Fruit fly (Drosophila melanogaster) whole organism, embryonic: Measurements from ENCODE around the gene CG4733.

Experiments used
- CG10209 ChIP-seq: fragments of 200-800 bp; sonication (Bioruptor generic); optimal IDR thresholded peaks from 3 replicates; lab custom pipeline; 2017; ENCODE audit warnings: missing biosample characterization, mild to moderate bottlenecking, missing genetic modification characterization, missing genetic modification reagents
- CG11504 ChIP-seq: fragments of 200-800 bp; sonication (Bioruptor generic); optimal IDR thresholded peaks from 3 replicates; lab custom pipeline; 2019; ENCODE audit warnings: missing biosample characterization, mild to moderate bottlenecking, missing genetic modification characterization, moderate library complexity
- CG13296 ChIP-seq: fragments of 200-800 bp; sonication (Bioruptor generic); optimal IDR thresholded peaks from 3 replicates; lab custom pipeline; 2018; ENCODE audit warnings: missing biosample characterization, mild to moderate bottlenecking, missing genetic modification characterization
- CG15479 ChIP-seq: fragments of 200-800 bp; sonication (Bioruptor generic); optimal IDR thresholded peaks from 3 replicates; lab custom pipeline; 2019; ENCODE audit warnings: missing biosample characterization, mild to moderate bottlenecking, missing genetic modification characterization, moderate library complexity
- CG15514 ChIP-seq: fragments of 200-800 bp; sonication (Bioruptor generic); optimal IDR thresholded peaks from 3 replicates; lab custom pipeline; 2017; ENCODE audit warnings: missing biosample characterization, missing genetic modification characterization, mild to moderate bottlenecking, moderate library complexity, missing genetic modification reagents
- CG16779 ChIP-seq: fragments of 200-800 bp; sonication (Bioruptor generic); IDR thresholded peaks from 2 replicates; pipeline ENCODE4 v1.3.6; 2022; ENCODE audit warnings: missing biosample characterization, missing genetic modification characterization
- CG16813 ChIP-seq: fragments of 200-800 bp; sonication (Bioruptor generic); IDR thresholded peaks from 3 replicates; pipeline ENCODE4 v1.3.6; 2022; ENCODE audit warnings: missing biosample characterization, missing genetic modification characterization; ENCODE audit not compliant: partially characterized antibody
- CG17385 ChIP-seq: fragments of 200-800 bp; sonication (Bioruptor generic); optimal IDR thresholded peaks from 3 replicates; lab custom pipeline; 2018; ENCODE audit warnings: missing biosample characterization, mild to moderate bottlenecking, missing genetic modification characterization
- CG17802 ChIP-seq: fragments of 200-800 bp; sonication (Bioruptor generic); optimal IDR thresholded peaks from 2 replicates; lab custom pipeline; 2018; ENCODE audit warnings: missing biosample characterization, mild to moderate bottlenecking, missing genetic modification characterization, moderate library complexity
- CG1792 ChIP-seq: fragments of 200-800 bp; sonication (Bioruptor generic); optimal IDR thresholded peaks from 2 replicates; lab custom pipeline; 2016; ENCODE audit warnings: missing biosample characterization, missing genetic modification characterization
- CG1832 ChIP-seq: fragments of 200-800 bp; sonication (Bioruptor generic); optimal IDR thresholded peaks from 2 replicates; lab custom pipeline; 2017; ENCODE audit warnings: missing biosample characterization, mild to moderate bottlenecking, missing genetic modification characterization, inconsistent platforms
- CG2875 ChIP-seq: fragments of 200-800 bp; sonication (Bioruptor generic); optimal IDR thresholded peaks from 2 replicates; lab custom pipeline; 2017; ENCODE audit warnings: missing biosample characterization, mild to moderate bottlenecking, missing genetic modification characterization, missing genetic modification reagents
- CG30020 ChIP-seq: fragments of 200-800 bp; optimal IDR thresholded peaks from 2 replicates; lab custom pipeline; 2019; ENCODE audit warnings: missing biosample characterization, mild to moderate bottlenecking, missing genetic modification characterization, moderate library complexity
- CG31224 ChIP-seq: fragments of 200-800 bp; sonication (Bioruptor generic); IDR thresholded peaks from 2 replicates; pipeline ENCODE4 v1.3.6; 2022; ENCODE audit warnings: missing biosample characterization, missing genetic modification characterization
- CG31365 ChIP-seq: fragments of 200-800 bp; sonication (Bioruptor generic); optimal IDR thresholded peaks from 2 replicates; lab custom pipeline; 2018; ENCODE audit warnings: missing biosample characterization, mild to moderate bottlenecking, missing genetic modification characterization
- CG32772 ChIP-seq: fragments of 200-800 bp; sonication (Bioruptor generic); IDR thresholded peaks from 2 replicates; pipeline ENCODE4 v1.3.6; 2022; ENCODE audit warnings: missing biosample characterization, missing genetic modification characterization
- CG42726 ChIP-seq: fragments of 200-800 bp; sonication (Bioruptor generic); IDR thresholded peaks from 2 replicates; pipeline ENCODE4 v1.3.6; 2022; ENCODE audit warnings: missing biosample characterization, missing genetic modification characterization; ENCODE audit not compliant: partially characterized antibody
- CG4424 ChIP-seq: fragments of 200-800 bp; sonication (Bioruptor generic); optimal IDR thresholded peaks from 3 replicates; lab custom pipeline; 2016; ENCODE audit warnings: missing biosample characterization, missing genetic modification characterization
- CG6765 ChIP-seq: fragments of 200-800 bp; sonication (Bioruptor generic); optimal IDR thresholded peaks from 3 replicates; lab custom pipeline; 2017; ENCODE audit warnings: missing biosample characterization, mild to moderate bottlenecking, missing genetic modification characterization
- CG7556 ChIP-seq: fragments of 200-800 bp; sonication (Bioruptor generic); optimal IDR thresholded peaks from 2 replicates; lab custom pipeline; 2017; ENCODE audit warnings: missing biosample characterization, mild to moderate bottlenecking, missing genetic modification characterization
- CG7839 ChIP-seq: fragments of 200-800 bp; sonication (Bioruptor generic); optimal IDR thresholded peaks from 3 replicates; lab custom pipeline; 2018; ENCODE audit warnings: missing biosample characterization, mild to moderate bottlenecking, missing genetic modification characterization, moderate library complexity
- CG8765 ChIP-seq: fragments of 200-800 bp; sonication (Bioruptor generic); IDR thresholded peaks from 2 replicates; pipeline ENCODE4 v1.3.6; 2022; ENCODE audit warnings: missing biosample characterization, missing genetic modification characterization
- Fer3 ChIP-seq: fragments of 200-800 bp; sonication (Bioruptor generic); optimal IDR thresholded peaks from 2 replicates; lab custom pipeline; 2018; ENCODE audit warnings: missing biosample characterization, mild to moderate bottlenecking, missing genetic modification characterization, moderate library complexity
- HmgZ ChIP-seq: fragments of 200-800 bp; sonication (Bioruptor generic); optimal IDR thresholded peaks from 2 replicates; lab custom pipeline; 2018; ENCODE audit warnings: missing biosample characterization, mild to moderate bottlenecking, missing genetic modification characterization
- Hmx ChIP-seq: fragments of 200-800 bp; sonication (Bioruptor generic); optimal IDR thresholded peaks from 2 replicates; lab custom pipeline; 2016; ENCODE audit warnings: missing biosample characterization, missing genetic modification characterization
- Oaz ChIP-seq: fragments of 200-800 bp; sonication (Bioruptor generic); IDR thresholded peaks from 2 replicates; pipeline ENCODE4 v1.3.6; 2022; ENCODE audit warnings: missing biosample characterization, missing genetic modification characterization
- Sox102F ChIP-seq: fragments of 200-800 bp; sonication (Bioruptor generic); optimal IDR thresholded peaks from 2 replicates; lab custom pipeline; 2018; ENCODE audit warnings: missing biosample characterization, mild to moderate bottlenecking, missing genetic modification characterization, moderate library complexity
- Taf1 ChIP-seq: fragments of 200-800 bp; sonication (Bioruptor generic); IDR thresholded peaks from 2 replicates; pipeline ENCODE4 v1.3.6; 2022; ENCODE audit warnings: missing biosample characterization, missing genetic modification characterization
- Trl ChIP-seq, 3 experiments: fragments of >200 bp in 2 of 3; fragments of 200-800 bp in 1 of 3; sonication (Bioruptor generic) in 1 of 3; optimal IDR thresholded peaks; 2 replicates in 1 of 3; 3 replicates in 2 of 3; lab custom pipeline; 2016 to 2017; ENCODE audit warnings: missing biosample characterization in 1 of 3, missing genetic modification characterization in 1 of 3
- ab ChIP-seq: fragments of 200-800 bp; sonication (Bioruptor generic); optimal IDR thresholded peaks from 2 replicates; lab custom pipeline; 2016; ENCODE audit warnings: missing biosample characterization, missing genetic modification characterization
- az2 ChIP-seq: fragments of 200-800 bp; sonication (Bioruptor generic); optimal IDR thresholded peaks from 3 replicates; lab custom pipeline; 2016; ENCODE audit warnings: missing biosample characterization, missing genetic modification characterization
- bowl ChIP-seq: fragments of 200-800 bp; sonication (Bioruptor generic); IDR thresholded peaks from 2 replicates; pipeline ENCODE4 v1.3.6; 2022; ENCODE audit warnings: missing biosample characterization, missing genetic modification characterization
- cg ChIP-seq: fragments of 200-800 bp; sonication (Bioruptor generic); optimal IDR thresholded peaks from 3 replicates; lab custom pipeline; 2019; ENCODE audit warnings: missing biosample characterization, mild to moderate bottlenecking, missing genetic modification characterization, moderate library complexity
- dm ChIP-seq: fragments of 200-800 bp; sonication (Bioruptor generic); optimal IDR thresholded peaks from 3 replicates; lab custom pipeline; 2016; ENCODE audit warnings: missing biosample characterization, missing genetic modification characterization
- fd96Cb ChIP-seq: fragments of 200-800 bp; sonication (Bioruptor generic); optimal IDR thresholded peaks from 2 replicates; lab custom pipeline; 2018; ENCODE audit warnings: missing biosample characterization, mild to moderate bottlenecking, missing genetic modification characterization, moderate library complexity
- her ChIP-seq: fragments of 200-800 bp; sonication (Bioruptor generic); optimal IDR thresholded peaks from 2 replicates; lab custom pipeline; 2016; ENCODE audit warnings: missing biosample characterization, missing genetic modification characterization
- lmd ChIP-seq: fragments of 200-800 bp; sonication (Bioruptor generic); IDR thresholded peaks from 2 replicates; pipeline ENCODE4 v1.3.6; 2022; ENCODE audit warnings: missing biosample characterization, missing genetic modification characterization
- onecut ChIP-seq: fragments of 200-800 bp; sonication (Bioruptor generic); IDR thresholded peaks from 2 replicates; pipeline ENCODE4 v1.3.6; 2022; ENCODE audit warnings: missing biosample characterization, missing genetic modification characterization
- pho ChIP-seq: fragments of 200-800 bp; sonication (Bioruptor generic); optimal IDR thresholded peaks from 2 replicates; lab custom pipeline; 2016; ENCODE audit warnings: missing biosample characterization, missing genetic modification characterization
- row ChIP-seq: fragments of 200-800 bp; sonication (Bioruptor generic); IDR thresholded peaks from 3 replicates; pipeline ENCODE4 v1.3.6; 2022; ENCODE audit warnings: missing biosample characterization, missing genetic modification characterization
- sim ChIP-seq: fragments of 200-800 bp; sonication (Bioruptor generic); IDR thresholded peaks from 2 replicates; pipeline ENCODE4 v1.3.6; 2022; ENCODE audit warnings: missing biosample characterization, missing genetic modification characterization
- sima ChIP-seq: fragments of 200-800 bp; sonication (Bioruptor generic); optimal IDR thresholded peaks from 2 replicates; lab custom pipeline; 2016; ENCODE audit warnings: missing biosample characterization, missing genetic modification characterization
- sisA ChIP-seq: fragments of 200-800 bp; sonication (Bioruptor generic); IDR thresholded peaks from 2 replicates; pipeline ENCODE4 v1.3.6; 2022; ENCODE audit warnings: missing biosample characterization, missing genetic modification characterization
- sr ChIP-seq: fragments of 200-800 bp; sonication (Bioruptor generic); IDR thresholded peaks from 3 replicates; pipeline ENCODE4 v1.3.6; 2022; ENCODE audit warnings: missing biosample characterization, missing genetic modification characterization
- stwl ChIP-seq: fragments of 200-800 bp; sonication (Bioruptor generic); optimal IDR thresholded peaks from 3 replicates; lab custom pipeline; 2018; ENCODE audit warnings: missing biosample characterization, mild to moderate bottlenecking, missing genetic modification characterization, moderate library complexity
- toy ChIP-seq: fragments of 200-800 bp; sonication (Bioruptor generic); IDR thresholded peaks from 2 replicates; pipeline ENCODE4 v1.3.6; 2022; ENCODE audit warnings: missing biosample characterization, missing genetic modification characterization
- wor ChIP-seq: fragments of 200-800 bp; sonication (Bioruptor generic); IDR thresholded peaks from 2 replicates; pipeline ENCODE4 v1.3.6; 2022; ENCODE audit warnings: missing biosample characterization, missing genetic modification characterization
- zen ChIP-seq: fragments of 200-800 bp; sonication (Bioruptor generic); optimal IDR thresholded peaks from 3 replicates; lab custom pipeline; 2018; ENCODE audit warnings: missing biosample characterization, mild to moderate bottlenecking, missing genetic modification characterization, moderate library complexity
- zen2 ChIP-seq: fragments of 200-800 bp; sonication (Bioruptor generic); IDR thresholded peaks from 3 replicates; pipeline ENCODE4 v1.3.6; 2022; ENCODE audit warnings: missing biosample characterization, missing genetic modification characterization; ENCODE audit not compliant: partially characterized antibody

CG4733 gene

dm6 chr3R:19875118-19875887 is 15.2 kb upstream of the CG4733 start, which contains the start of gene Mrp5 (continued):
- TF ChIP-seq Sox102F (GFP tag; lab: Kevin White, UChicago) (peak; percentile 36), her (GFP tag; lab: Kevin White, UChicago) (no peak), Fer3 (tag; lab: Kevin White, UChicago) (peak; percentile 15), Hmx (GFP tag; lab: Kevin White, UChicago) (no peak), stwl (tag; lab: Kevin White, UChicago) (no peak), fd96Cb (tag; lab: Kevin White, UChicago) (peak; percentile 30), Trl (optimal IDR thresholded peaks at IDR 0.05; lab: Kevin White, UChicago) (peak; percentile 69 to 71), Trl (GFP tag; optimal IDR thresholded peaks at IDR 0.05; lab: Kevin White, UChicago) (no peak), sisA (GFP tag; lab: Robert Waterston, UW) (peak; percentile 66), Taf1 (GFP tag; lab: Robert Waterston, UW) (no peak), CG15514 (GFP tag; lab: Kevin White, UChicago) (peak; percentile 32), CG1832 (GFP tag; lab: Kevin White, UChicago) (no peak), cg (GFP tag; lab: Kevin White, UChicago) (peak; percentile 78), zen (tag; lab: Kevin White, UChicago) (no peak), toy (GFP tag; lab: Robert Waterston, UW) (no peak), onecut (peak; percentile 75), sr (GFP tag; lab: Robert Waterston, UW) (peak; percentile 91), CG17385 (GFP tag; lab: Kevin White, UChicago) (peak; percentile 28), row (GFP tag; lab: Robert Waterston, UW) (peak; percentile 89), lmd (GFP tag; lab: Robert Waterston, UW) (peak; percentile 65), bowl (no peak), CG16813 (GFP tag; lab: Robert Waterston, UW) (no peak), CG17802 (tag; lab: Kevin White, UChicago) (no peak), zen2 (GFP tag; lab: Robert Waterston, UW) (no peak), HmgZ (tag; lab: Kevin White, UChicago) (no peak), CG4424 (GFP tag; lab: Kevin White, UChicago) (peak; percentile 30), sim (GFP tag; lab: Robert Waterston, UW) (0 out of 2 replicates have a peak, but pooled peaks have one; percentile 49), CG2875 (GFP tag; lab: Kevin White, UChicago) (no peak), dm (GFP tag; lab: Kevin White, UChicago) (no peak), Oaz (GFP tag; lab: Robert Waterston, UW) (peak; percentile 18; the same call in 1 of the 2 replicates), CG7839 (tag; lab: Kevin White, UChicago) (peak; percentile 53), CG32772 (GFP tag; lab: Robert Waterston, UW) (no peak), sima (GFP tag; lab: Kevin White, UChicago) (no peak), CG11504 (tag; lab: Kevin White, UChicago) (no peak), pho (GFP tag; lab: Kevin White, UChicago) (no peak), CG13296 (peak; percentile 24), CG31365 (tag; lab: Kevin White, UChicago) (no peak), ab (GFP tag; lab: Kevin White, UChicago) (no peak), CG1792 (GFP tag; lab: Kevin White, UChicago) (no peak), CG7556 (GFP tag; lab: Kevin White, UChicago) (peak; percentile 42), CG15479 (GFP tag; lab: Kevin White, UChicago) (no peak), CG8765 (GFP tag; lab: Robert Waterston, UW) (0 out of 2 replicates have a peak, but pooled peaks have one; percentile 35), az2 (GFP tag; lab: Kevin White, UChicago) (peak; percentile 40), CG10209 (peak; percentile 4), CG6765 (GFP tag; lab: Kevin White, UChicago) (no peak), CG42726 (GFP tag; lab: Robert Waterston, UW) (0 out of 2 replicates have a peak, but pooled peaks have one; percentile 7), CG16779 (GFP tag; lab: Robert Waterston, UW) (no peak), wor (no peak), CG30020 (tag; lab: Kevin White, UChicago) (no peak), CG31224 (GFP tag; lab: Robert Waterston, UW) (peak; percentile 47)
